Worm (Caenorhabditis elegans): Measurements from ENCODE around the gene tsp-5.

DNA sequence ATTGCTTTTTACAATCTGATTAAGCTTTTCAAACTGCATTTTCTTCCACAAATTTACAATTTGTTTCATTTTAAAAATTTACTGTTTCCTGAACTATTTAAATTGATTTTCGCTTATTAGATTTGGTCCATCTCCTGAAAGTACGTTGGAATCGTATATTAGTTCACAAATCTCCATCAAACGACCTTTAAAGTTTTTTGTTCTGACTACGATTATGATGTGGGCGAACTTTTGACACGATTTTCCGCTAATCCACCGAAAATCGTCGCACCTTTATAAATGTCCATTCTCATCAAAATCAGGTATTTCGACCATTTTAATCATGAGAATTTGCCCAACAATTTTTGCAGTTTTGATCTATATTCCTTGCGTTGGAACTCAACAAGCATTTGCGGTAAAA, 32.0 kb upstream of the tsp-5 start, which contains the start of gene C08F11.1:
- TF ChIP-seq tab-1 (GFP tag; IDR thresholded peaks at IDR 0.05): no peak
- TF ChIP-seq flt-1 (GFP tag; IDR thresholded peaks at IDR 0.05): no peak
- TF ChIP-seq ztf-23 (GFP tag; IDR thresholded peaks at IDR 0.05): no peak
- TF ChIP-seq med-1 (GFP tag; optimal IDR thresholded peaks at IDR 0.05; ENCODE audit: insufficient read depth): no peak
